Fruit fly (Drosophila melanogaster): Measurements from ENCODE around the gene Spp.
A peak's percentile ranks its signal among the peaks of the same experiment; 100 is the strongest.

The Spp gene

dm6 chr2L:563769-564550 is 19.5 kb upstream of the Spp start, which contains the start of the genes uncNacbeta and CG2794 (continued):
- TF ChIP-seq unpg (GFP tag; optimal IDR thresholded peaks at IDR 0.05) (no peak), disco-r (GFP tag; optimal IDR thresholded peaks at IDR 0.05) (no peak), otp (GFP tag; IDR thresholded peaks at IDR 0.05) (no peak), CG7963 (GFP tag; IDR thresholded peaks at IDR 0.05; ENCODE audit: partially characterized antibody) (peak; percentile 79), Oaz (GFP tag; IDR thresholded peaks at IDR 0.05) (no peak), Mrtf (GFP tag; IDR thresholded peaks at IDR 0.05) (no peak), kni (GFP tag; optimal IDR thresholded peaks at IDR 0.05) (no peak), CG2712 (tag; optimal IDR thresholded peaks at IDR 0.05) (no peak), CG30020 (tag; optimal IDR thresholded peaks at IDR 0.05) (no peak), CG15073 (GFP tag; optimal IDR thresholded peaks at IDR 0.05) (no peak), CG3995 (GFP tag; optimal IDR thresholded peaks at IDR 0.05) (no peak), bsh (GFP tag; optimal IDR thresholded peaks at IDR 0.05) (no peak), twi (tag; optimal IDR thresholded peaks at IDR 0.05) (no peak), phol (tag; optimal IDR thresholded peaks at IDR 0.05) (peak; percentile 3), HLH4C (GFP tag; IDR thresholded peaks at IDR 0.05; ENCODE audit: partially characterized antibody) (peak; percentile 83), CG33213 (GFP tag; optimal IDR thresholded peaks at IDR 0.05) (no peak), CG8388 (GFP tag; optimal IDR thresholded peaks at IDR 0.05) (no peak), yki (optimal IDR thresholded peaks at IDR 0.05) (no peak), NC2α (GFP tag; optimal IDR thresholded peaks at IDR 0.05) (no peak), CG12219 (GFP tag; optimal IDR thresholded peaks at IDR 0.05) (no peak), CG15479 (GFP tag; optimal IDR thresholded peaks at IDR 0.05) (peak; percentile 32), dmrt99B (tag; optimal IDR thresholded peaks at IDR 0.05) (no peak), CG17802 (tag; optimal IDR thresholded peaks at IDR 0.05) (no peak), CG6854 (GFP tag; optimal IDR thresholded peaks at IDR 0.05) (no peak), CG8290 (GFP tag; optimal IDR thresholded peaks at IDR 0.05) (no peak), CG8290 (tag; optimal IDR thresholded peaks at IDR 0.05) (no peak), MBD-R2 (GFP tag; IDR thresholded peaks at IDR 0.05) (peak; percentile 86), Optix (GFP tag; IDR thresholded peaks at IDR 0.05) (no peak), ken (GFP tag; IDR thresholded peaks at IDR 0.05) (no peak), chm (GFP tag; IDR thresholded peaks at IDR 0.05) (no peak), CG32532 (GFP tag; IDR thresholded peaks at IDR 0.05) (no peak), CG12744 (GFP tag; optimal IDR thresholded peaks at IDR 0.05) (no peak), tap (tag; optimal IDR thresholded peaks at IDR 0.05) (no peak), cas (GFP tag; IDR thresholded peaks at IDR 0.05) (no peak), ftz-f1 (GFP tag; optimal IDR thresholded peaks at IDR 0.05) (no peak), zen (tag; optimal IDR thresholded peaks at IDR 0.05) (no peak), p53 (GFP tag; optimal IDR thresholded peaks at IDR 0.05) (no peak), pros (GFP tag; optimal IDR thresholded peaks at IDR 0.05) (no peak), ato (GFP tag; IDR thresholded peaks at IDR 0.05; ENCODE audit: partially characterized antibody) (peak; percentile 85), CG12659 (GFP tag; optimal IDR thresholded peaks at IDR 0.05) (no peak), sr (GFP tag; IDR thresholded peaks at IDR 0.05) (no peak), Hr39 (optimal IDR thresholded peaks at IDR 0.05) (no peak), wek (GFP tag; optimal IDR thresholded peaks at IDR 0.05) (no peak), CG12391 (tag; optimal IDR thresholded peaks at IDR 0.05) (peak; percentile 8), CG17612 (GFP tag; IDR thresholded peaks at IDR 0.05) (no peak), sisA (GFP tag; IDR thresholded peaks at IDR 0.05) (no peak), ind (GFP tag; optimal IDR thresholded peaks at IDR 0.05) (no peak), CG11695 (GFP tag; IDR thresholded peaks at IDR 0.05) (no peak), CG17912 (GFP tag; optimal IDR thresholded peaks at IDR 0.05) (no peak), toy (GFP tag; IDR thresholded peaks at IDR 0.05) (no peak), fd102C (GFP tag; optimal IDR thresholded peaks at IDR 0.05) (no peak)

All from whole organism, embryonic.